Worm (Caenorhabditis elegans) whole organism, mixed stage, embryonic: ENCODE measurements around the gene col-20.

Experiments used
- mep-1 ChIP-seq: fragments of 150-350 bp; optimal IDR thresholded peaks from 2 replicates; lab custom pipeline; 2017; ENCODE audit warnings: missing biosample characterization, missing genetic modification reagents, missing genetic modification characterization, inconsistent platforms
- nhr-2 ChIP-seq: fragments of 150-350 bp; optimal IDR thresholded peaks from 2 replicates; lab custom pipeline; 2014; ENCODE audit warnings: missing biosample characterization, missing genetic modification characterization
- nhr-76 ChIP-seq: sonication (generic microtip); optimal IDR thresholded peaks from 2 replicates; lab custom pipeline; 2017; ENCODE audit warnings: missing biosample characterization, missing genetic modification characterization
- pha-4 ChIP-seq: fragments of 150-350 bp; optimal IDR thresholded peaks from 2 replicates; lab custom pipeline; 2018; ENCODE audit warnings: missing biosample characterization, missing genetic modification reagents, missing genetic modification characterization
- ztf-11 ChIP-seq: fragments of 150-350 bp; optimal IDR thresholded peaks from 2 replicates; lab custom pipeline; 2014; ENCODE audit warnings: missing biosample characterization, missing genetic modification characterization

DNA sequence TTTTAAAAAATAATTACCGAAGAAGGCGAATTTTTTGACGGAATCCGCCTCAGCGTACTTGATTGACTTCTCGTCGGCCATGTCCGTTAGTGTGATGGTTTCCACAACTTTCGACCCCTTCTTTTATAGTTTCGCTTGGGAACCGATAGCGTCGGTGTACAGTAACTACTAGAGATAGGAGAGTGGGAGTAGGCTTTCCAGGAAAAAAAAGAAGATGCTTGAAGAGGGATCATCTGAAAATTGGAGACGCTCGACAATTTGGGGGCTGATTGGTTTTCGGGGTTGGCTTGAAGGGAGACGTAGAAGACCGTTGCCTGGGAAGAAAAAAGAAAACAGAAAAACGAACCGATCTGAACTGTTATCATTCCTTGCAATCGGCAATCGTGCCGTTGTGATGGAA lies at the start of gene col-20:
- TF ChIP-seq nhr-76 (tag; lab: Kevin White, UChicago) (no peak), pha-4 (tag; lab: Kevin White, UChicago) (no peak), mep-1 (no peak), ztf-11 (no peak), nhr-2 (tag; lab: Kevin White, UChicago) (no peak)
